Worm (Caenorhabditis elegans): ENCODE results near the gene C25G4.3.
"Not testable (repeated sequence)": the region's sequence is repeated elsewhere in the genome, so short reads cannot be mapped to it uniquely, and the experiment has no call there.

C25G4.3 gene

DNA sequence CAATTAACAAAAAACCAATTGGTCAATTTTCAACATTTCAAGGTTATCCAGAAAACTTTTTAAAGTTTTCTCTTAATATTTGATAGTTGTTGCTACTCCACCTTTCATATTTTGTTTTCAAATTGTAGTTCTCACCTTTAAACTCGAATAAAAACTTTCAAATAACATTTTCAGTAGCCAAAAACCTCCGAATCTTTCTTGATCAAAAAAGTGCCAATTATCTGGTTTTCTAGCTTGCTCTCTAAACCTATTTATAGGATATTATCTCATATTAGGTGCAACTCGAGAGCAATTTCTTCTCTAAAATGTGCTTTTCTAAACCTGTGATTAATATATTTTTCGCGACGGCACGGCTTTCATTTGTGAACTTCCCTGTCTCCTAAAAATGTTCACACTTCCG lies 41.5 kb upstream of the C25G4.3 start, which contains the start of gene sru-26:
sru-26 (plus strand) TSS at position 301 of the 400 bp plus-strand sequence.
- TF ChIP-seq ctbp-1 (GFP tag; IDR thresholded peaks at IDR 0.05) (no peak), nhr-28 (tag; optimal IDR thresholded peaks at IDR 0.05) (no peak), dpl-1 (GFP tag; optimal IDR thresholded peaks at IDR 0.05) (no peak), attf-4 (tag; optimal IDR thresholded peaks at IDR 0.05) (no peak), nhr-6 (tag; optimal IDR thresholded peaks at IDR 0.05) (no peak), zip-11 (GFP tag; IDR thresholded peaks at IDR 0.05) (no peak), lim-7 (GFP tag; IDR thresholded peaks at IDR 0.05) (no peak), F26F4.8 (GFP tag; conservative IDR thresholded peaks at IDR 0.05) (no peak), Y75B8A.6 (GFP tag; IDR thresholded peaks at IDR 0.05) (no peak), ceh-44 (GFP tag; IDR thresholded peaks at IDR 0.05) (no peak), sdz-12 (GFP tag; optimal IDR thresholded peaks at IDR 0.05) (no peak), gei-8 (GFP tag; optimal IDR thresholded peaks at IDR 0.05) (no peak), lsy-2 (tag; optimal IDR thresholded peaks at IDR 0.05) (no peak)

- not testable (repeated sequence) for TF ChIP-seq cey-2 (tag; optimal IDR thresholded peaks at IDR 0.05; ENCODE audit: borderline replicate concordance, insufficient read depth); ceh-20 (GFP tag; IDR thresholded peaks at IDR 0.05); lir-3 (tag; optimal IDR thresholded peaks at IDR 0.05)
These were observed 38.8 kb upstream of the C25G4.3 start, which contains the start of gene T04A11.4 for ce11 chrIV:12484479-12484878. Gene T04A11.4, minus strand, starts transcription at chrIV:12484579.

- not testable (repeated sequence) for TF ChIP-seq spr-1 (tag; optimal IDR thresholded peaks at IDR 0.05); zip-11 (GFP tag; IDR thresholded peaks at IDR 0.05); ztf-7 (tag; optimal IDR thresholded peaks at IDR 0.05)
These were observed 33.0 kb upstream of the C25G4.3 start, which contains the start of gene igdb-1 for ce11 chrIV:12478711-12479110. Gene igdb-1, plus strand, starts transcription at chrIV:12479011.

DNA sequence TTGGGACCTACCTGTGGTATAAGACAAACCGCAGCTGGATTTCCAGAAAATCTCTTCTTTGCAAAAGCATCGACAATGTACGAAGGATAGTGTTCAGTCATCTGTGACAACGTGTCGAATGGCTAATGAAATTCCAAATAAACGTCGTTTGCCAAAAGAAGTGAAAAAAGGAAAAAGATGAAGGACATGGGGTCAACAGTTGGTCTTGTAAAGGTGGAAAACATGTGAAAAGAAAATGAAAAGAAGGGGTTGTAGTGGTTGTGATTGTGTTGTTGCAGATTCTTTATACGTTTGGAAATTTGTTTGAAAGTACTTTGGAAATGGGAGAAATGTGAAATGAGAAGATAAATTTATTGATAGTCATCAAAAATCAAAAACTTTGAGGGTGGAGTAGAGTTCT lies 31.3 kb upstream of the C25G4.3 start, which contains the start of gene T04A11.1:
T04A11.1 (minus strand) TSS at position 101 of the 400 bp plus-strand sequence.
- not testable (repeated sequence) for TF ChIP-seq sdz-12 (GFP tag; optimal IDR thresholded peaks at IDR 0.05); dve-1 (tag; optimal IDR thresholded peaks at IDR 0.05; ENCODE audit: insufficient read depth); ceh-28 (tag; optimal IDR thresholded peaks at IDR 0.05)

- TF ChIP-seq dpl-1 (GFP tag; optimal IDR thresholded peaks at IDR 0.05) (no peak), skn-1 (tag; optimal IDR thresholded peaks at IDR 0.05) (no peak), daf-12 (tag; optimal IDR thresholded peaks at IDR 0.05) (no peak), ZK546.5 (tag; optimal IDR thresholded peaks at IDR 0.05) (no peak), php-3 (GFP tag; IDR thresholded peaks at IDR 0.05) (no peak), unc-62 (GFP tag; optimal IDR thresholded peaks at IDR 0.05 in 1 of 2) (no peak), unc-62 (tag; optimal IDR thresholded peaks at IDR 0.05) (no peak), ceh-20 (GFP tag; IDR thresholded peaks at IDR 0.05) (no peak), aha-1 (tag) (no peak), mxl-2 (GFP tag; conservative IDR thresholded peaks at IDR 0.05) (no peak), hif-1 (tag; optimal IDR thresholded peaks at IDR 0.05) (no peak), cey-2 (tag; optimal IDR thresholded peaks at IDR 0.05; ENCODE audit: borderline replicate concordance, insufficient read depth) (no peak), fos-1 (tag; optimal IDR thresholded peaks at IDR 0.05) (no peak)
These were observed 22.7 kb upstream of the C25G4.3 start, which contains the start of gene igdb-2 for ce11 chrIV:12468359-12468758. Gene igdb-2, plus strand, starts transcription at chrIV:12468659.

DNA sequence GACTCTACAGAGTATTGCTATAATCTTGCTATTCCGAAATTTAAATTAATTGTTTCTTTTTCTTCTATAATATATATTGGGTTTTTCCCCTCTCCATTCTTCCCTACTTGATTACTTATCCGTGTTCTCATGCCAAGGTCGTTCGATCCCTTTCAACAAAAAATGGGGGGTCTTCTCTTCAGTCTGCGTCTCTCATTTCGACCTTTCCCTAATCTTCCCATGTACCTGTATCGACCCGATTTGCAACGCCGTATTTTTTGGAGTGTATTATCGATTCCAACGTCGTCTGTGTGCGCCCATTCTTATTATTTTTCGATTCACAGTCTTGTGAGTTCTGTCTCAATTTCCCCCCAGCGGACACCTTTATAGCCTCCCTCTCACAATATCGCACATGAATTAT lies 22.1 kb upstream of the C25G4.3 start:
- peak; percentile 55 for TF ChIP-seq nhr-25 (tag; optimal IDR thresholded peaks at IDR 0.05; ENCODE audit: borderline replicate concordance, insufficient read depth)
- peak; percentile 54 for TF ChIP-seq nhr-28 (tag; optimal IDR thresholded peaks at IDR 0.05)
- no peak for TF ChIP-seq tra-1 (GFP tag; IDR thresholded peaks at IDR 0.05)
- TF ChIP-seq attf-4 (tag; optimal IDR thresholded peaks at IDR 0.05): no peak
- TF ChIP-seq fos-1 (tag; optimal IDR thresholded peaks at IDR 0.05): no peak
- TF ChIP-seq daf-12 (tag; optimal IDR thresholded peaks at IDR 0.05): no peak
